Worm (Caenorhabditis elegans) whole organism, L1 larva: ENCODE results near the gene unc-84.

Experiments
- F16B12.6 ChIP-seq: fragments of 150-350 bp; optimal IDR thresholded peaks from 2 replicates; lab custom pipeline; 2014; ENCODE audit warnings: missing biosample characterization, missing genetic modification characterization
- Y116A8C.19 ChIP-seq: sonication (generic microtip); optimal IDR thresholded peaks from 2 replicates; lab custom pipeline; 2016; ENCODE audit warnings: missing compliant biosample characterization, missing genetic modification characterization, borderline replicate concordance
- aly-2 ChIP-seq: fragments of 150-350 bp; optimal IDR thresholded peaks from 2 replicates; lab custom pipeline; 2014; ENCODE audit warnings: missing biosample characterization, missing genetic modification characterization
- blmp-1 ChIP-seq: fragments of 150-350 bp; optimal IDR thresholded peaks from 2 replicates; lab custom pipeline; 2014; ENCODE audit warnings: missing biosample characterization, missing genetic modification characterization
- ceh-63 ChIP-seq: fragments of 200-800 bp; sonication (Bioruptor generic); optimal IDR thresholded peaks from 2 replicates; lab custom pipeline; 2018; ENCODE audit warnings: mild to moderate bottlenecking, missing genetic modification characterization, missing compliant biosample characterization
- ceh-8 ChIP-seq: fragments of 200-800 bp; sonication (Bioruptor generic); optimal IDR thresholded peaks from 2 replicates; lab custom pipeline; 2018; ENCODE audit warnings: mild to moderate bottlenecking, missing genetic modification characterization, moderate library complexity, missing compliant biosample characterization
- ces-1 ChIP-seq: fragments of 150-350 bp; optimal IDR thresholded peaks from 2 replicates; lab custom pipeline; 2014; ENCODE audit warnings: missing biosample characterization, missing genetic modification reagents, missing genetic modification characterization
- dpl-1 ChIP-seq, 3 experiments: fragments of 150-350 bp in 2 of 3; sonication (generic microtip) in 1 of 3; optimal IDR thresholded peaks; 2 replicates each; lab custom pipeline; 2014 to 2017; ENCODE audit warnings: missing biosample characterization in 3 of 3, missing genetic modification characterization in 3 of 3, missing genetic modification reagents in 3 of 3
- dsc-1 ChIP-seq: sonication (generic microtip); optimal IDR thresholded peaks from 2 replicates; lab custom pipeline; 2016; ENCODE audit warnings: mild to moderate bottlenecking, missing genetic modification characterization, missing compliant biosample characterization
- efl-1 ChIP-seq, 4 experiments: fragments of 150-350 bp; optimal IDR thresholded peaks in 3 of 4; peaks in 1 of 4; 1 replicate in 1 of 4; 2 replicates in 3 of 4; lab custom pipeline; 2014; ENCODE audit warnings: missing biosample characterization in 2 of 4, missing genetic modification characterization in 2 of 4, missing genetic modification reagents in 2 of 4
- efl-3 ChIP-seq: fragments of 200-800 bp; sonication (Bioruptor generic); optimal IDR thresholded peaks from 2 replicates; lab custom pipeline; 2018; ENCODE audit warnings: mild to moderate bottlenecking, missing genetic modification characterization, missing compliant biosample characterization
- egl-27 ChIP-seq, 2 experiments: fragments of 150-350 bp in 1 of 2; sonication (generic microtip); optimal IDR thresholded peaks; 3 replicates each; lab custom pipeline; 2017 to 2018; ENCODE audit warnings: missing biosample characterization in 2 of 2, missing genetic modification characterization in 2 of 2, missing genetic modification reagents in 2 of 2
- elt-3 ChIP-seq, 6 experiments: fragments of 150-350 bp in 1 of 6; sonication (generic microtip); optimal IDR thresholded peaks; 2 replicates each; lab custom pipeline; 2017 to 2018; ENCODE audit warnings: missing biosample characterization in 6 of 6, missing genetic modification characterization in 6 of 6, inconsistent platforms in 1 of 6
- fkh-8 ChIP-seq: sonication (generic microtip); optimal IDR thresholded peaks from 2 replicates; lab custom pipeline; 2016; ENCODE audit warnings: mild to moderate bottlenecking, missing genetic modification characterization, missing compliant biosample characterization
- fos-1 ChIP-seq: fragments of 150-350 bp; optimal IDR thresholded peaks from 2 replicates; lab custom pipeline; 2014; ENCODE audit warnings: missing biosample characterization, missing genetic modification characterization
- grh-1 ChIP-seq: fragments of 200-800 bp; sonication (Bioruptor generic); IDR thresholded peaks from 2 replicates; pipeline ENCODE4 v1.3.6; 2022; ENCODE audit warnings: missing genetic modification reagents, missing genetic modification characterization, missing compliant biosample characterization
- hlh-17 ChIP-seq: fragments of 200-800 bp; sonication (Bioruptor generic); optimal IDR thresholded peaks from 2 replicates; lab custom pipeline; 2018; ENCODE audit warnings: missing genetic modification characterization, mild to moderate bottlenecking, missing compliant biosample characterization, moderate library complexity, borderline replicate concordance
- hlh-4 ChIP-seq: sonication (generic microtip); optimal IDR thresholded peaks from 2 replicates; lab custom pipeline; 2016; ENCODE audit warnings: mild to moderate bottlenecking, missing genetic modification characterization, missing compliant biosample characterization
- irx-1 ChIP-seq: sonication (generic microtip); optimal IDR thresholded peaks from 2 replicates; lab custom pipeline; 2016; ENCODE audit warnings: missing genetic modification characterization, missing compliant biosample characterization
- isw-1 ChIP-seq: fragments of 200-800 bp; sonication (Bioruptor generic); IDR thresholded peaks from 2 replicates; pipeline ENCODE4 v1.3.6; 2022; ENCODE audit warnings: missing genetic modification characterization, missing compliant biosample characterization
- lin-14 ChIP-seq: fragments of 200-800 bp; sonication (Bioruptor generic); optimal IDR thresholded peaks from 2 replicates; lab custom pipeline; 2018; ENCODE audit warnings: mild to moderate bottlenecking, missing genetic modification characterization, moderate library complexity, missing compliant biosample characterization
- lin-15B ChIP-seq: fragments of 150-350 bp; sonication (generic microtip); optimal IDR thresholded peaks from 3 replicates; lab custom pipeline; 2014; ENCODE audit warnings: missing biosample characterization, missing genetic modification characterization
- lin-39 ChIP-seq: fragments of 150-350 bp; optimal IDR thresholded peaks from 2 replicates; lab custom pipeline; 2014; ENCODE audit warnings: missing biosample characterization, missing genetic modification reagents, missing genetic modification characterization
- lsy-2 ChIP-seq, 2 experiments: fragments of 150-350 bp; optimal IDR thresholded peaks; 2 replicates each; lab custom pipeline; 2014; ENCODE audit warnings: missing biosample characterization in 2 of 2, missing genetic modification characterization in 2 of 2
- mab-9 ChIP-seq: fragments of 200-800 bp; sonication (Bioruptor generic); IDR thresholded peaks from 2 replicates; pipeline ENCODE4 v1.3.6; 2022; ENCODE audit warnings: missing genetic modification reagents, missing genetic modification characterization, missing compliant biosample characterization
- mdl-1 ChIP-seq, 2 experiments: fragments of 150-350 bp; optimal IDR thresholded peaks; 2 replicates each; lab custom pipeline; 2014 to 2017; ENCODE audit warnings: missing biosample characterization in 2 of 2, missing genetic modification characterization in 2 of 2, inconsistent platforms in 1 of 2
- mef-2 ChIP-seq: fragments of 150-350 bp; optimal IDR thresholded peaks from 2 replicates; lab custom pipeline; 2014; ENCODE audit warnings: missing biosample characterization, missing genetic modification characterization
- nhr-11 ChIP-seq: fragments of 150-350 bp; optimal IDR thresholded peaks from 2 replicates; lab custom pipeline; 2014; ENCODE audit warnings: missing biosample characterization, missing genetic modification characterization
- nhr-19 ChIP-seq: fragments of 200-800 bp; sonication (Bioruptor generic); conservative IDR thresholded peaks from 2 replicates; pipeline ENCODE4 v1.3.6; 2022; ENCODE audit warnings: missing genetic modification characterization, missing compliant biosample characterization
- nhr-20 ChIP-seq: sonication (generic microtip); optimal IDR thresholded peaks from 2 replicates; lab custom pipeline; 2016; ENCODE audit warnings: mild to moderate bottlenecking, missing genetic modification characterization, missing compliant biosample characterization
- nhr-237 ChIP-seq: fragments of 150-350 bp; optimal IDR thresholded peaks from 2 replicates; lab custom pipeline; 2014; ENCODE audit warnings: missing biosample characterization, missing genetic modification characterization
- nhr-71 ChIP-seq: sonication (generic microtip); optimal IDR thresholded peaks from 2 replicates; lab custom pipeline; 2016; ENCODE audit warnings: mild to moderate bottlenecking, missing genetic modification characterization, moderate library complexity, missing compliant biosample characterization
- pag-3 ChIP-seq: sonication (generic microtip); optimal IDR thresholded peaks from 2 replicates; lab custom pipeline; 2017; ENCODE audit warnings: missing genetic modification characterization, mild to moderate bottlenecking, missing compliant biosample characterization, antibody characterized with exemption, borderline replicate concordance; ENCODE audit not compliant: insufficient read depth
- pqm-1 ChIP-seq: sonication (generic microtip); optimal IDR thresholded peaks from 3 replicates; lab custom pipeline; 2017; ENCODE audit warnings: missing biosample characterization, missing genetic modification characterization
- rnt-1 ChIP-seq: sonication (generic microtip); optimal IDR thresholded peaks from 2 replicates; lab custom pipeline; 2016; ENCODE audit warnings: mild to moderate bottlenecking, missing genetic modification characterization, moderate library complexity, missing compliant biosample characterization
- snpc-4 ChIP-seq: fragments of 150-350 bp; optimal IDR thresholded peaks from 2 replicates; lab custom pipeline; 2014; ENCODE audit warnings: missing biosample characterization, missing genetic modification characterization
- snu-23 ChIP-seq: sonication (generic microtip); optimal IDR thresholded peaks from 2 replicates; lab custom pipeline; 2016; ENCODE audit warnings: missing genetic modification characterization, missing compliant biosample characterization
- sox-4 ChIP-seq: sonication (generic microtip); optimal IDR thresholded peaks from 2 replicates; lab custom pipeline; 2016; ENCODE audit warnings: missing genetic modification characterization, missing compliant biosample characterization
- sptf-1 ChIP-seq: fragments of 150-350 bp; optimal IDR thresholded peaks from 2 replicates; lab custom pipeline; 2014; ENCODE audit warnings: missing biosample characterization, missing genetic modification characterization
- sup-37 ChIP-seq: fragments of 200-800 bp; sonication (Bioruptor generic); optimal IDR thresholded peaks from 2 replicates; lab custom pipeline; 2018; ENCODE audit warnings: mild to moderate bottlenecking, missing genetic modification characterization, missing compliant biosample characterization
- unc-62 ChIP-seq: fragments of 150-350 bp; optimal IDR thresholded peaks from 2 replicates; lab custom pipeline; 2014; ENCODE audit warnings: missing biosample characterization, missing genetic modification reagents, missing genetic modification characterization
- xbp-1 ChIP-seq: sonication (generic microtip); optimal IDR thresholded peaks from 2 replicates; lab custom pipeline; 2016; ENCODE audit warnings: missing genetic modification characterization, missing compliant biosample characterization

The unc-84 gene

DNA sequence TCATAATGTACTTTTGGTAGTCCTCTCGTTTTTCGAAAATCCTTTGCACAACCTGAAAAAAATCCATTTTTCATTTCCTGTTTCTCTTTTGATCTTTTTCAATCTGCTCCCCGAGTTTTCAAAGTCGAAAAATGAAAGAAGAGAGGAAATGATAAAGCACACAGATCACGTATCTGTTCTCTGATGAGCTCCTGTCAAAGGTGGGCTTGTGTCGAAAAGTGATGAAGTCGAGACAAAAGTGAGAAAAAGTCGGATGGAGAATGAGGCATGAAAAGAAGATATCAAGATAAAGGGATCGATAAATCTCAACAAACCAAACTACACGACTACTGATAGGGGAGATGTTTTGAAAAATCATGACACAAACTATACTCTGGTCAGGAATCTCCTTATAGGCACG lies 29.5 kb upstream of the unc-84 start:
- TF ChIP-seq mef-2 (tag; lab: Kevin White, UChicago) (peak; percentile 33), nhr-71 (tag; lab: Kevin White, UChicago) (peak; percentile 86), nhr-19 (GFP tag; lab: Robert Waterston, UW) (peak; percentile 51), snpc-4 (tag; lab: Kevin White, UChicago) (no peak), pqm-1 (no peak), sptf-1 (tag; lab: Kevin White, UChicago) (no peak), ceh-63 (GFP tag; lab: Kevin White, UChicago) (no peak), egl-27 (tag; optimal IDR thresholded peaks at IDR 0.05; lab: Kevin White, UChicago) (no peak), elt-3 (tag; optimal IDR thresholded peaks at IDR 0.05; lab: Kevin White, UChicago) (no peak), snu-23 (GFP tag; lab: Kevin White, UChicago) (peak; percentile 21), rnt-1 (peak; percentile 71), sox-4 (no peak), lin-14 (GFP tag; lab: Kevin White, UChicago) (peak; percentile 72), dpl-1 (GFP tag; optimal IDR thresholded peaks at IDR 0.05; lab: Kevin White, UChicago) (no peak), nhr-20 (tag; lab: Kevin White, UChicago) (peak; percentile 78)

DNA sequence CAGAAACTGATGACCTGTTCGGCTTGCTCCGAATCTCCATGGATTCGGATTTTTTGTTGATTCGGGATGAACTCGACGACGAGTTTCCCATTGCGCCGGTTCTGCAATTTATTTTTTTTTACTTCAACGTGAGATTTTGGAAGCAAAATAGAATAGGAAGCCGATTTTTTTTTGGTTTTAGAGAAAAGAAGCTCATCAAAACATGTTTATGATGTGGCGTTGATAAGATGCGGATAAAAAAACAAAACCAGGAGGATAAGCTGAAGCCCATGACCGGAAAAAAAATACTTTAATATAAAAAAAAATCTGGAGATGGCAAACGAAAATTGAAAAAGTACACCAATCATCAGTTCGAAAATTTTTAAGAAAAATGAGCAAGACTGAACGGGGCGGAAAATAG lies 28.5 kb upstream of the unc-84 start, which contains the start of gene glb-20:
TSS of gene glb-20 (minus strand) at position 101 of the 400 bp plus-strand sequence.
- TF ChIP-seq lin-14 (GFP tag; lab: Kevin White, UChicago), result no peak
- no peak for TF ChIP-seq xbp-1
- TF ChIP-seq hlh-4 (tag; lab: Kevin White, UChicago), result no peak
- no peak for TF ChIP-seq aly-2 (tag; lab: Kevin White, UChicago)
- no peak for TF ChIP-seq lin-15B
- TF ChIP-seq mef-2 (tag; lab: Kevin White, UChicago), result no peak
- no peak for TF ChIP-seq efl-3 (GFP tag; lab: Kevin White, UChicago)
- no peak for TF ChIP-seq mdl-1 (tag; optimal IDR thresholded peaks at IDR 0.05; lab: Kevin White, UChicago)
- no peak for TF ChIP-seq sup-37 (GFP tag; lab: Kevin White, UChicago)
- TF ChIP-seq ces-1 (GFP tag; lab: Kevin White, UChicago), result no peak
- TF ChIP-seq fos-1 (tag; lab: Kevin White, UChicago), result no peak
- no peak for TF ChIP-seq hlh-17 (GFP tag; lab: Kevin White, UChicago)
- no peak for TF ChIP-seq nhr-237
- TF ChIP-seq Y116A8C.19 (tag; lab: Kevin White, UChicago), result no peak
- TF ChIP-seq mab-9 (GFP tag; lab: Robert Waterston, UW), result no peak
- TF ChIP-seq irx-1 (tag; lab: Kevin White, UChicago), result no peak

DNA sequence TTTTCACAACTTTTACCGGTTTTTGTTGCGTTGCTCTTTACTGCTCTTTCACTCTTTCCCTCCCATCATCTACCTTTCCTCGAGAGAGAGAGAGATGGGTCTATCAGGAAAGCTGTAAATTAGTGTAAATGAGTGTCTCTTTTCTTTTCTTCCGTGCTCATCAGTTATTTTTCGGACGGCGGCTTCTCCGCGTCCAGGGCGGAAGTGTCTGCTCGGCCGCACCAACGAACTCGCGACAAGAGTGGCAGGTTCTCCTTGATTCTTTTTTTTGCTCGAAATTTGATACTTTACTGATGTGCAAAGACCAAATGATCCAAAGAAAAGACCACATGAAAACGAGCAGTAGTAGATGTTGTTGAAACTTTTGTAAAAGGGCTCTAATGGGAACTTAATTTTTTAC lies 25.9 kb upstream of the unc-84 start:
- TF ChIP-seq snpc-4 (tag; lab: Kevin White, UChicago), result no peak
- no peak for TF ChIP-seq nhr-11 (tag; lab: Kevin White, UChicago)
- no peak for TF ChIP-seq dpl-1 (GFP tag; optimal IDR thresholded peaks at IDR 0.05; lab: Kevin White, UChicago)
- TF ChIP-seq unc-62 (GFP tag; lab: Kevin White, UChicago), result no peak
- no peak for TF ChIP-seq snu-23 (GFP tag; lab: Kevin White, UChicago)
- TF ChIP-seq nhr-71 (tag; lab: Kevin White, UChicago), result peak; percentile 41
- TF ChIP-seq rnt-1, result peak; percentile 31
- no peak for TF ChIP-seq lsy-2 (tag; optimal IDR thresholded peaks at IDR 0.05; lab: Kevin White, UChicago)
- TF ChIP-seq lin-15B, result no peak
- peak; percentile 70 for TF ChIP-seq lin-14 (GFP tag; lab: Kevin White, UChicago)

DNA sequence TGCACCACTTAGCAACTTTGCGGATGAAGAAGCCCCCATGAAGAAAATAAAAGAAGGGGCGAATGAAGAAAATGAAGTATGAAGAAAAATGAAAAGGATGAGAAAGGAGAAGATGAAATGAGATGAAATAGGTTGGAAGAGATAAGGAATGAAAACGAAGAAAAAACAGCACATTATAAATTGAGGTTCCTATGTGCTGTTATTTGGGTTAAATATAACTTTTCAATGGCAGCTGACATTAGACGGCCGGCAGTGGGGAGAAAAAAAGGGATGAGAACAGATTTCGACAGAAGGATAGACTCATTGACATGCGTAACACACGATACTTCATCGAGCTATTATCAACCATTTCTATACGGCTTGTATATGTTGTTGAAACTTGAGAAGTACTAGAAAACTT lies 22.6 kb upstream of the unc-84 start:
- TF ChIP-seq dsc-1 (no peak), nhr-19 (GFP tag; lab: Robert Waterston, UW) (peak; percentile 14), pag-3 (tag; lab: Kevin White, UChicago) (peak; percentile 62), grh-1 (GFP tag; lab: Robert Waterston, UW) (no peak), F16B12.6 (tag; lab: Kevin White, UChicago) (no peak), lin-39 (tag; lab: Kevin White, UChicago) (peak; percentile 32), nhr-20 (tag; lab: Kevin White, UChicago) (peak; percentile 7), nhr-71 (tag; lab: Kevin White, UChicago) (peak; percentile 62), nhr-237 (no peak), ceh-8 (GFP tag; lab: Kevin White, UChicago) (no peak), isw-1 (GFP tag; lab: Robert Waterston, UW) (no peak), rnt-1 (peak; percentile 49), unc-62 (GFP tag; lab: Kevin White, UChicago) (no peak), blmp-1 (tag; lab: Kevin White, UChicago) (peak; percentile 26), lsy-2 (tag; optimal IDR thresholded peaks at IDR 0.05; lab: Kevin White, UChicago) (peak in 1 of 2 experiments; percentile 9), efl-1 (optimal IDR thresholded peaks at IDR 0.05; lab: Kevin White, UChicago) (no peak), efl-1 (GFP tag; optimal IDR thresholded peaks at IDR 0.05 in 1 of 2; lab: Kevin White, UChicago) (no peak), mef-2 (tag; lab: Kevin White, UChicago) (peak; percentile 22), fkh-8 (tag; lab: Kevin White, UChicago) (no peak)
